Worm (Caenorhabditis elegans) whole organism, L3 larva: ENCODE measurements around the gene sax-2.
A peak's percentile ranks its signal among the peaks of the same experiment; 100 is the strongest.
"Not testable (repeated sequence)": the region's sequence is repeated elsewhere in the genome, so short reads cannot be mapped to it uniquely, and the experiment has no call there.

Experiments used
- R02D3.7 ChIP-seq: fragments of 150-350 bp; optimal IDR thresholded peaks from 2 replicates; lab custom pipeline; 2014; ENCODE audit warnings: missing biosample characterization, missing genetic modification characterization
- ZK546.5 ChIP-seq: sonication (generic microtip); optimal IDR thresholded peaks from 2 replicates; lab custom pipeline; 2017; ENCODE audit warnings: missing biosample characterization, missing genetic modification characterization
- aly-2 ChIP-seq: fragments of 150-350 bp; optimal IDR thresholded peaks from 2 replicates; lab custom pipeline; 2014; ENCODE audit warnings: missing biosample characterization, missing genetic modification characterization
- ceh-82 ChIP-seq: fragments of 150-350 bp; optimal IDR thresholded peaks from 2 replicates; lab custom pipeline; 2014; ENCODE audit warnings: missing biosample characterization, missing genetic modification characterization
- ceh-9 ChIP-seq: sonication (generic microtip); optimal IDR thresholded peaks from 2 replicates; lab custom pipeline; 2018; ENCODE audit warnings: missing biosample characterization, missing genetic modification characterization
- daf-12 ChIP-seq: fragments of 150-350 bp; optimal IDR thresholded peaks from 2 replicates; lab custom pipeline; 2014; ENCODE audit warnings: missing biosample characterization, missing genetic modification reagents, missing genetic modification characterization
- egl-5 ChIP-seq: fragments of 150-350 bp; optimal IDR thresholded peaks from 2 replicates; lab custom pipeline; 2017; ENCODE audit warnings: missing biosample characterization, missing genetic modification reagents, missing genetic modification characterization, inconsistent platforms
- elt-2 ChIP-seq: sonication (generic microtip); optimal IDR thresholded peaks from 2 replicates; lab custom pipeline; 2016; ENCODE audit warnings: missing genetic modification reagents, mild to moderate bottlenecking, missing genetic modification characterization, missing compliant biosample characterization
- elt-3 ChIP-seq, 3 experiments: fragments of 150-350 bp in 1 of 3; sonication (generic microtip) in 2 of 3; optimal IDR thresholded peaks; 2 replicates in 2 of 3; 4 replicates in 1 of 3; lab custom pipeline; 2014 to 2017; ENCODE audit warnings: missing biosample characterization in 3 of 3, missing genetic modification characterization in 3 of 3
- eor-1 ChIP-seq, 2 experiments: fragments of 150-350 bp; optimal IDR thresholded peaks; 2 replicates each; lab custom pipeline; 2014 to 2018; ENCODE audit warnings: missing biosample characterization in 2 of 2, missing genetic modification characterization in 2 of 2
- fkh-10 ChIP-seq: sonication (generic microtip); optimal IDR thresholded peaks from 2 replicates; lab custom pipeline; 2017; ENCODE audit warnings: missing biosample characterization, missing genetic modification reagents, missing genetic modification characterization
- fkh-2 ChIP-seq: fragments of 150-350 bp; optimal IDR thresholded peaks from 2 replicates; lab custom pipeline; 2014; ENCODE audit warnings: missing biosample characterization, missing genetic modification reagents, missing genetic modification characterization
- fos-1 ChIP-seq: fragments of 150-350 bp; optimal IDR thresholded peaks from 2 replicates; lab custom pipeline; 2014; ENCODE audit warnings: missing biosample characterization, missing genetic modification characterization
- jun-1 ChIP-seq: fragments of 150-350 bp; optimal IDR thresholded peaks from 2 replicates; lab custom pipeline; 2014; ENCODE audit warnings: missing biosample characterization, missing genetic modification reagents, missing genetic modification characterization
- lin-15B ChIP-seq: fragments of 150-350 bp; optimal IDR thresholded peaks from 2 replicates; lab custom pipeline; 2014; ENCODE audit warnings: missing biosample characterization, missing genetic modification characterization
- lin-39 ChIP-seq: fragments of 150-350 bp; optimal IDR thresholded peaks from 2 replicates; lab custom pipeline; 2018; ENCODE audit warnings: missing biosample characterization, missing genetic modification reagents, missing genetic modification characterization
- lsy-12 ChIP-seq: sonication (generic microtip); optimal IDR thresholded peaks from 2 replicates; lab custom pipeline; 2016; ENCODE audit warnings: mild to moderate bottlenecking, missing genetic modification characterization, missing compliant biosample characterization
- mdl-1 ChIP-seq: fragments of 150-350 bp; optimal IDR thresholded peaks from 2 replicates; lab custom pipeline; 2014; ENCODE audit warnings: missing biosample characterization, missing genetic modification characterization
- nfya-1 ChIP-seq: sonication (generic microtip); optimal IDR thresholded peaks from 2 replicates; lab custom pipeline; 2017; ENCODE audit warnings: missing genetic modification characterization, mild to moderate bottlenecking, missing compliant biosample characterization, antibody characterized with exemption, moderate library complexity; ENCODE audit not compliant: insufficient read depth
- nhr-23 ChIP-seq: fragments of 150-350 bp; optimal IDR thresholded peaks from 2 replicates; lab custom pipeline; 2014; ENCODE audit warnings: missing biosample characterization, missing genetic modification reagents, missing genetic modification characterization
- nhr-237 ChIP-seq: fragments of 150-350 bp; optimal IDR thresholded peaks from 2 replicates; lab custom pipeline; 2014; ENCODE audit warnings: missing biosample characterization, missing genetic modification characterization
- nhr-25 ChIP-seq: sonication (generic microtip); optimal IDR thresholded peaks from 2 replicates; lab custom pipeline; 2017; ENCODE audit warnings: missing biosample characterization, missing genetic modification characterization
- nhr-28 ChIP-seq: fragments of 150-350 bp; optimal IDR thresholded peaks from 2 replicates; lab custom pipeline; 2014; ENCODE audit warnings: missing biosample characterization, missing genetic modification characterization
- nhr-43 ChIP-seq: sonication (generic microtip); optimal IDR thresholded peaks from 2 replicates; lab custom pipeline; 2016; ENCODE audit warnings: mild to moderate bottlenecking, missing genetic modification characterization, missing compliant biosample characterization; ENCODE audit not compliant: poor library complexity, severe bottlenecking
- nhr-76 ChIP-seq: fragments of 150-350 bp; sonication (generic microtip); optimal IDR thresholded peaks from 5 replicates; lab custom pipeline; 2014; ENCODE audit warnings: missing biosample characterization, missing genetic modification characterization
- nhr-77 ChIP-seq: fragments of 150-350 bp; optimal IDR thresholded peaks from 2 replicates; lab custom pipeline; 2014; ENCODE audit warnings: missing biosample characterization, missing genetic modification characterization
- pha-4 ChIP-seq: fragments of 150-350 bp; optimal IDR thresholded peaks from 2 replicates; lab custom pipeline; 2014; ENCODE audit warnings: missing biosample characterization, missing genetic modification reagents, missing genetic modification characterization
- pqm-1 ChIP-seq: fragments of 150-350 bp; optimal IDR thresholded peaks from 2 replicates; lab custom pipeline; 2017; ENCODE audit warnings: missing biosample characterization, missing genetic modification characterization, inconsistent platforms
- sea-2 ChIP-seq: fragments of 150-350 bp; sonication (generic microtip); optimal IDR thresholded peaks from 4 replicates; lab custom pipeline; 2014; ENCODE audit warnings: missing biosample characterization, missing genetic modification reagents, missing genetic modification characterization
- skn-1 ChIP-seq: fragments of 150-350 bp; optimal IDR thresholded peaks from 2 replicates; lab custom pipeline; 2014; ENCODE audit warnings: missing biosample characterization, missing genetic modification characterization
- snpc-4 ChIP-seq: fragments of 150-350 bp; optimal IDR thresholded peaks from 2 replicates; lab custom pipeline; 2014; ENCODE audit warnings: missing biosample characterization, missing genetic modification characterization
- unc-62 ChIP-seq: fragments of 150-350 bp; sonication (generic microtip); optimal IDR thresholded peaks from 4 replicates; lab custom pipeline; 2014; ENCODE audit warnings: missing biosample characterization, missing genetic modification reagents, missing genetic modification characterization
- ztf-11 ChIP-seq: fragments of 150-350 bp; optimal IDR thresholded peaks from 2 replicates; lab custom pipeline; 2014; ENCODE audit warnings: missing biosample characterization, missing genetic modification characterization
- ztf-4 ChIP-seq: fragments of 150-350 bp; optimal IDR thresholded peaks from 2 replicates; lab custom pipeline; 2014; ENCODE audit warnings: missing biosample characterization, missing genetic modification characterization

sax-2 gene

DNA sequence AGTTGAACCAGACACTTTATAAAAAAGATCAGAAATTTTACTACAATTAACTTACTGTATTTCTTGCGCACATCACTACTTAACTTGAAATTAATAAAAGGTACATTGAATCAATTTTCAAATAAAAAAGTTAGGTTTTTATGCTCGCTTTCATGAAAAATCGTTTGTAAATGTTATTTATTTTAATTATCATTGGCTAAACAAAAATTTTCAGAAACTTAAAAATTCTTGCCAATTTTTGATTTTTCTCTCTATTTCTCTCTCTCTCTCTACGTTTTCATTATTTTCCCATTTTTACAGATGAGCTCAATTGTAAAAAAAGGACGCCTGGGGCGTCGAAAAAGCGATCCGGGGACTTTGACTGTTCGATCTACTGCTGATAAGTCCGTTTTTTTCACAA, at the start of gene sax-2:
TSS of gene sax-2 (plus strand) at position 301 of the 400 bp plus-strand sequence.
- TF ChIP-seq egl-5 (no peak), elt-2 (no peak), fos-1 (tag; lab: Kevin White, UChicago) (no peak), fkh-2 (tag; lab: Kevin White, UChicago) (no peak), pha-4 (tag; lab: Kevin White, UChicago) (no peak), ZK546.5 (tag; lab: Kevin White, UChicago) (no peak), nhr-76 (tag; lab: Kevin White, UChicago) (no peak), ztf-4 (tag; lab: Kevin White, UChicago) (no peak), unc-62 (GFP tag; lab: Kevin White, UChicago) (no peak), nhr-237 (tag; lab: Kevin White, UChicago) (no peak), nhr-25 (tag; lab: Kevin White, UChicago) (no peak), fkh-10 (GFP tag; lab: Kevin White, UChicago) (no peak), elt-3 (tag; optimal IDR thresholded peaks at IDR 0.05; lab: Kevin White, UChicago) (no peak), nhr-43 (tag; lab: Kevin White, UChicago) (no peak), mdl-1 (tag; lab: Kevin White, UChicago) (no peak)

ce11 chrIII:5061798-5062197, 47.7 kb upstream of the sax-2 start, which contains the start of gene C45G9.10:
C45G9.10 (minus strand) TSS chrIII:5061898.
- no peak for TF ChIP-seq ceh-82 (tag; lab: Kevin White, UChicago)
- no peak for TF ChIP-seq nhr-77
- no peak for TF ChIP-seq ZK546.5 (tag; lab: Kevin White, UChicago)
- TF ChIP-seq nhr-76 (tag; lab: Kevin White, UChicago): no peak
- TF ChIP-seq jun-1 (tag; lab: Kevin White, UChicago): no peak
- no peak for TF ChIP-seq ceh-9
- TF ChIP-seq R02D3.7 (tag; lab: Kevin White, UChicago): no peak
- TF ChIP-seq mdl-1 (tag; lab: Kevin White, UChicago): no peak
- no peak for TF ChIP-seq daf-12 (tag; lab: Kevin White, UChicago)
- TF ChIP-seq aly-2 (tag; lab: Kevin White, UChicago): no peak
- no peak for TF ChIP-seq ztf-11 (tag; lab: Kevin White, UChicago)
- no peak for TF ChIP-seq sea-2
- no peak for TF ChIP-seq fkh-10 (GFP tag; lab: Kevin White, UChicago)
- TF ChIP-seq nhr-28 (tag; lab: Kevin White, UChicago): no peak

ce11 chrIII:5062406-5062805, 47.1 kb upstream of the sax-2 start, which contains the start of gene C45G9.4:
C45G9.4 (plus strand) TSS chrIII:5062706.
- TF ChIP-seq eor-1 (tag; optimal IDR thresholded peaks at IDR 0.05; lab: Kevin White, UChicago); pha-4 (tag; lab: Kevin White, UChicago); nfya-1 (tag; lab: Kevin White, UChicago): not testable (repeated sequence)

ce11 chrIII:5068675-5069233, 40.7 kb upstream of the sax-2 start, which contains the start of the genes C45G9.11 and C45G9.2:
C45G9.11 (minus strand) TSS chrIII:5068725.
C45G9.2 (plus strand) TSS chrIII:5069066.
- TF ChIP-seq pqm-1 (tag; lab: Kevin White, UChicago): peak; percentile 24
- TF ChIP-seq nhr-23 (tag; lab: Kevin White, UChicago): peak; percentile 61
- peak; percentile 58 for TF ChIP-seq snpc-4 (tag; lab: Kevin White, UChicago)
- peak; percentile 47 for TF ChIP-seq nhr-25 (tag; lab: Kevin White, UChicago)
- TF ChIP-seq nhr-28 (tag; lab: Kevin White, UChicago): no peak
- TF ChIP-seq fos-1 (tag; lab: Kevin White, UChicago): no peak
- TF ChIP-seq lin-15B (tag; lab: Kevin White, UChicago): peak; percentile 63
- no peak for TF ChIP-seq ceh-82 (tag; lab: Kevin White, UChicago)
- TF ChIP-seq nhr-43 (tag; lab: Kevin White, UChicago): peak; percentile 88
- peak; percentile 23 for TF ChIP-seq lin-39
- peak; percentile 51 for TF ChIP-seq skn-1 (tag; lab: Kevin White, UChicago)
- no peak for TF ChIP-seq mdl-1 (tag; lab: Kevin White, UChicago)
- peak; percentile 46 for TF ChIP-seq lsy-12 (tag; lab: Kevin White, UChicago)
- peak; percentile 75 for TF ChIP-seq nfya-1 (tag; lab: Kevin White, UChicago)
- peak; percentile 12 for TF ChIP-seq nhr-76 (tag; lab: Kevin White, UChicago)
